Worm (Caenorhabditis elegans) whole organism, young adult: ENCODE results near the gene M03B6.3.

ENCODE experiments used
- F49E8.2 ChIP-seq: sonication (generic microtip); optimal IDR thresholded peaks from 3 replicates; lab custom pipeline; 2017; ENCODE audit warnings: missing genetic modification characterization, mild to moderate bottlenecking, missing compliant biosample characterization, antibody characterized with exemption, moderate library complexity; ENCODE audit not compliant: insufficient read depth
- T26A5.8 ChIP-seq: sonication (generic microtip); optimal IDR thresholded peaks from 2 replicates; lab custom pipeline; 2016; ENCODE audit warnings: missing genetic modification characterization, missing compliant biosample characterization
- aptf-2 ChIP-seq: fragments of 200-800 bp; sonication (Bioruptor generic); conservative IDR thresholded peaks from 2 replicates; pipeline ENCODE4 v1.3.6; 2022; ENCODE audit warnings: missing genetic modification reagents, missing genetic modification characterization, missing compliant biosample characterization
- ceh-27 ChIP-seq: fragments of 200-800 bp; sonication (Bioruptor generic); optimal IDR thresholded peaks from 2 replicates; lab custom pipeline; 2018; ENCODE audit warnings: mild to moderate bottlenecking, missing genetic modification characterization, moderate library complexity, missing compliant biosample characterization
- lag-1 ChIP-seq: fragments of 200-800 bp; sonication (Bioruptor generic); IDR thresholded peaks from 2 replicates; pipeline ENCODE4 v1.3.6; 2022; ENCODE audit warnings: missing genetic modification reagents, missing genetic modification characterization, missing compliant biosample characterization
- lsl-1 ChIP-seq: fragments of 200-800 bp; sonication (Bioruptor generic); optimal IDR thresholded peaks from 2 replicates; lab custom pipeline; 2018; ENCODE audit warnings: mild to moderate bottlenecking, missing genetic modification characterization, moderate library complexity, missing compliant biosample characterization
- mel-28 ChIP-seq: sonication (generic microtip); optimal IDR thresholded peaks from 2 replicates; lab custom pipeline; 2016; ENCODE audit warnings: borderline replicate concordance, mild to moderate bottlenecking, missing genetic modification characterization, missing compliant biosample characterization
- mes-4 ChIP-seq: sonication (generic microtip); optimal IDR thresholded peaks from 2 replicates; lab custom pipeline; 2016; ENCODE audit warnings: missing genotype, missing genetic modification characterization, missing compliant biosample characterization
- nfyb-1 ChIP-seq: fragments of 200-800 bp; sonication (Bioruptor generic); IDR thresholded peaks from 2 replicates; pipeline ENCODE4 v1.3.6; 2022; ENCODE audit warnings: missing genetic modification reagents, missing genetic modification characterization, missing compliant biosample characterization
- unc-62 ChIP-seq: fragments of 150-350 bp; optimal IDR thresholded peaks from 2 replicates; lab custom pipeline; 2014; ENCODE audit warnings: missing biosample characterization, missing genetic modification reagents, missing genetic modification characterization

DNA sequence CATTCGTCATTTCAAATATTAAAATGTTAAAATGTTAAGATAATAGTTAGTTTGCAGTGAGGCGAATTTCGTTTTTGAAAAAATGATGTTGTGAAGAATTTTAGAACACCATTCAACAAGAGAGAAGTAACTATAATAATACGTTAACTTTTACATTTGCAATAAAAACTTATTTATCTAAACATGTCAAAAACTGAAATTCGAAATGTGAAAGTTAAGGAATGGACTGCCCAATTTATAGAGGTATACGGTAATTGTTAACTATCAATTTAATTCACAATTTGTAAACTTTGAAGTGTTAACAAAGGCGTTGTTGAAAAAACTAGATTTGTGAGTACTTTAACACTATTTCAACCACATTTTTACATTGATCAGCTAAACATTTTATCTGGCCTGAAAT lies 39.7 kb upstream of the M03B6.3 start:
- no peak for TF ChIP-seq aptf-2 (GFP tag; lab: Robert Waterston, UW)
- no peak for TF ChIP-seq mel-28 (tag; lab: Kevin White, UChicago)
- TF ChIP-seq lsl-1 (GFP tag; lab: Kevin White, UChicago) = no peak
- TF ChIP-seq ceh-27 (GFP tag; lab: Kevin White, UChicago) = no peak
- TF ChIP-seq nfyb-1 (GFP tag; lab: Robert Waterston, UW) = no peak
- no peak for TF ChIP-seq lag-1 (GFP tag; lab: Robert Waterston, UW)
- no peak for TF ChIP-seq mes-4 (tag; lab: Kevin White, UChicago)
- TF ChIP-seq F49E8.2 (tag; lab: Kevin White, UChicago) = no peak
- TF ChIP-seq unc-62 (GFP tag; lab: Kevin White, UChicago) = no peak
- no peak for TF ChIP-seq T26A5.8 (tag; lab: Kevin White, UChicago)
